Worm (Caenorhabditis elegans): ENCODE data around the gene Y42H9AR.2.

Gene Y42H9AR.2

DNA sequence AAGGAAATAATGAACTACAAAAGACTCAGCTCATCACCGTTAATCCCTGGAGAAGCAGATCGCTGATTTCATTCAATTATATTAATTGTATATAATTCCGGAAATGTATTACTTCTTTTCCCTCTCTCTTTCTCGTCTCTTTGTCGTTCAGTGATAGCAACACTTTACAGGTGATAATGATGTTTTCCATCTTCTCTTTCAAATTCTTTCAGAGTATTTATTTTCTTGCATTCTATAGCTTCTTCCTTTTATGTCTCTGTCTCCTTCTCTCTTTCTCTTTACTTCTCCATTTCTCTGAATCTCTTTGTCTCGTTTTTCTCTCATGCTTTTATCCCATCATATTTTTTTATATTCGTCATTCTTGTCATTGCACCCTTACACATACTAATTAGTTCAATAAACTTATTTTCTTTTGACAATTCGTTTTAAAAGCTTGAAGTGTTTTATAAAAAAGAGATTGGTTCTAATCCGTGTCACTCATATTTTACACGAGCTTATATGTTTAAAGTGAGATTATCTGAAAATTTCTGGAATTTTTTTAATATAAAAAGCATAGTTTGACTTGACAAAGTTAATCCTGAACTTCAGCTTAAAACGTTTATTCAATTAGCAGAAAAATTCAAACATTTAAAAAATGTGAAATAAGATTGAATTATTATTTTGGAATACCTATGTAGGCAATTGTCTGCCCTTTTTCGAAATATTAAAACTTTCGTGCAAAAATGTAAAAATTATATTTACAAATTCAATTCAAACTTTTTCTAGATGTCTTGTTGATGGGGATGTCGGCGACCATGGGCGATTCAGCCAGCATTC lies 43.2 kb downstream of the Y42H9AR.2 start, which contains the start of gene pmk-2 (continued):
- no peak for TF ChIP-seq T26A8.4 (GFP tag; IDR thresholded peaks at IDR 0.05)
- TF ChIP-seq jun-1 (tag; optimal IDR thresholded peaks at IDR 0.05) = no peak
- TF ChIP-seq snpc-4 (tag; optimal IDR thresholded peaks at IDR 0.05) = no peak
- TF ChIP-seq daf-8 (GFP tag; IDR thresholded peaks at IDR 0.05) = no peak
- TF ChIP-seq ceh-28 (tag; optimal IDR thresholded peaks at IDR 0.05) = no peak
- peak in 1 of 2 experiments; percentile 18 for TF ChIP-seq mdl-1 (tag; optimal IDR thresholded peaks at IDR 0.05)
- peak; percentile 25 for TF ChIP-seq dve-1 (tag; optimal IDR thresholded peaks at IDR 0.05; ENCODE audit: insufficient read depth)
- TF ChIP-seq daf-16 (GFP tag; optimal IDR thresholded peaks at IDR 0.05) = no peak
- peak; percentile 83 for TF ChIP-seq daf-16 (tag; optimal IDR thresholded peaks at IDR 0.05)
- TF ChIP-seq dmd-6 (GFP tag; IDR thresholded peaks at IDR 0.05) = no peak
- TF ChIP-seq ZK546.5 (tag; optimal IDR thresholded peaks at IDR 0.05) = no peak
- TF ChIP-seq pqm-1 (tag; optimal IDR thresholded peaks at IDR 0.05) = peak; percentile 29
- peak; percentile 79 for TF ChIP-seq aha-1 (tag)
- no peak for TF ChIP-seq duxl-1 (tag; optimal IDR thresholded peaks at IDR 0.05; ENCODE audit: poor library complexity)
- TF ChIP-seq F49E8.2 (tag; optimal IDR thresholded peaks at IDR 0.05; ENCODE audit: borderline replicate concordance) = no peak
- no peak for TF ChIP-seq aly-2 (tag; optimal IDR thresholded peaks at IDR 0.05)
- TF ChIP-seq lin-1 (GFP tag; IDR thresholded peaks at IDR 0.05) = no peak
- TF ChIP-seq lsy-2 (tag; optimal IDR thresholded peaks at IDR 0.05) = peak in 1 of 2 experiments; percentile 22
- no peak for TF ChIP-seq spr-3 (GFP tag; optimal IDR thresholded peaks at IDR 0.05)
- TF ChIP-seq vab-7 (GFP tag; IDR thresholded peaks at IDR 0.05) = no peak
- TF ChIP-seq unc-62 (GFP tag; optimal IDR thresholded peaks at IDR 0.05 in 1 of 2) = peak in 1 of 2 experiments; percentile 87
- TF ChIP-seq unc-62 (tag; optimal IDR thresholded peaks at IDR 0.05) = no peak
- no peak for TF ChIP-seq dmd-8 (GFP tag; IDR thresholded peaks at IDR 0.05)

DNA sequence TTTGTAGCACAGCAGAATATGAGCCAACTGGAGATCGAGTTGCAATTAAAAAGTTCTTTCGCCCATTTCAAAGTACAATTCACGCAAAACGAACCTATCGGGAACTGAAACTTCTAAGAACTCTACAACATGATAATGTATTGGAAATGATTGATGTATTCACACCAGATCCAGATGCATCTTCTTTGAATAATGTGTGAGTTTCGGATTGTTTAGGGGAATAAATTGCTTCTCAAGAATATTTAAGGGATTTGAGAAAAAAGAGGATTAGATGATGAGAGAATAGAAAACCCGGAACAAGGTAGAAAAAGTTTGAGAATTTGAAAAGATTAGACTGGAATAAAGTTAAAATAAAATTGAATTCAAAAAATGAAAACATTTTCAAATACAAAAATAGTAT lies 44.6 kb downstream of the Y42H9AR.2 start:
- TF ChIP-seq nhr-111 (GFP tag; optimal IDR thresholded peaks at IDR 0.05) (no peak), T26A8.4 (GFP tag; IDR thresholded peaks at IDR 0.05) (peak; percentile 20; the same call in 1 of the 2 replicates), aha-1 (tag) (peak; percentile 13)

DNA sequence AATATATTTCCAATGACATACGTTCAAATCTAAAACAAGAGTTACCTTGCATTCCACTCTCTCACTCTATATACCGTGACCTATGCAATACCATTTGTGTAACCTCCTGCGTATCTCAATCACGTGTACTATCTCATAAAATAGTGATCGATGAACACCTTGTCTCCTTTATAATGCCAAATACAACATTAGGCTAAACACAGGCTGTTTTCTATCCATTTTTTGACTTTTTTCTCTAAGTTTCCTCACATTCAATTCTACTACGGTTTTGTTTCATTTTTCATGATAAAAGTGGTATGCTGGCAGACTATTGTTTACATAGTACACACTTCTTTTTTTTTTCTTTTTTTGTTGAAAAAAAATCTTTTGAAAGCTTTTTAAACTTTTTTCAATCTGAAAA lies 46.6 kb downstream of the Y42H9AR.2 start:
- peak; percentile 91 for TF ChIP-seq dve-1 (tag; optimal IDR thresholded peaks at IDR 0.05; ENCODE audit: insufficient read depth)
- TF ChIP-seq daf-19 (GFP tag; conservative IDR thresholded peaks at IDR 0.05) = no peak
- TF ChIP-seq nhr-28 (tag; optimal IDR thresholded peaks at IDR 0.05) = peak; percentile 54
- TF ChIP-seq daf-8 (GFP tag; IDR thresholded peaks at IDR 0.05) = no peak
- TF ChIP-seq Y105C5A.15 (GFP tag; IDR thresholded peaks at IDR 0.05) = no peak
- TF ChIP-seq nhr-41 (GFP tag; IDR thresholded peaks at IDR 0.05) = no peak
- peak; percentile 81 to 90 for TF ChIP-seq mdl-1 (tag; optimal IDR thresholded peaks at IDR 0.05)
- TF ChIP-seq aha-1 (tag) = peak; percentile 83
- peak; percentile 93 for TF ChIP-seq hlh-30 (tag; optimal IDR thresholded peaks at IDR 0.05; ENCODE audit: insufficient read depth)
- TF ChIP-seq gei-8 (GFP tag; optimal IDR thresholded peaks at IDR 0.05) = no peak
- peak; percentile 23 for TF ChIP-seq pqm-1 (tag; optimal IDR thresholded peaks at IDR 0.05)
- TF ChIP-seq zag-1 (tag; optimal IDR thresholded peaks at IDR 0.05) = no peak
- TF ChIP-seq dmd-8 (GFP tag; IDR thresholded peaks at IDR 0.05) = no peak
- 0 out of 2 replicates have a peak, but pooled peaks have one; percentile 21 for TF ChIP-seq zfp-3 (GFP tag; conservative IDR thresholded peaks at IDR 0.05)
- TF ChIP-seq lim-7 (GFP tag; IDR thresholded peaks at IDR 0.05) = no peak
- no peak for TF ChIP-seq mdt-29 (GFP tag; IDR thresholded peaks at IDR 0.05)
- peak in 1 of 2 experiments; percentile 29 for TF ChIP-seq lsy-2 (tag; optimal IDR thresholded peaks at IDR 0.05)
- TF ChIP-seq unc-62 (GFP tag; optimal IDR thresholded peaks at IDR 0.05 in 1 of 2) = peak in 1 of 2 experiments; percentile 40
- TF ChIP-seq unc-62 (tag; optimal IDR thresholded peaks at IDR 0.05) = no peak
- no peak for TF ChIP-seq rbr-2 (tag; optimal IDR thresholded peaks at IDR 0.05)
- no peak for TF ChIP-seq daf-16 (GFP tag; optimal IDR thresholded peaks at IDR 0.05)
- peak; percentile 77 for TF ChIP-seq daf-16 (tag; optimal IDR thresholded peaks at IDR 0.05)
- TF ChIP-seq mep-1 (tag; optimal IDR thresholded peaks at IDR 0.05) = peak; percentile 38
- TF ChIP-seq hlh-11 (tag; optimal IDR thresholded peaks at IDR 0.05) = peak; percentile 17
- TF ChIP-seq cey-2 (tag; optimal IDR thresholded peaks at IDR 0.05; ENCODE audit: borderline replicate concordance, insufficient read depth) = no peak
- TF ChIP-seq zip-11 (GFP tag; IDR thresholded peaks at IDR 0.05) = no peak

Data from whole organism, L4 larva.